Fruit fly (Drosophila melanogaster) whole organism, embryonic: Measurements from ENCODE around the gene atl.

Experiments used
- BEAF-32 ChIP-seq: fragments of 200-800 bp; sonication (Bioruptor generic); optimal IDR thresholded peaks from 3 replicates; lab custom pipeline; 2017; ENCODE audit warnings: missing biosample characterization, missing genetic modification characterization, mild to moderate bottlenecking, moderate library complexity, missing genetic modification reagents
- Blimp-1 ChIP-seq: fragments of 200-800 bp; sonication (Bioruptor generic); optimal IDR thresholded peaks from 3 replicates; lab custom pipeline; 2018; ENCODE audit warnings: missing biosample characterization, missing genetic modification characterization, mild to moderate bottlenecking, moderate library complexity, missing genetic modification reagents
- CG10274 ChIP-seq: fragments of 200-800 bp; sonication (Bioruptor generic); optimal IDR thresholded peaks from 3 replicates; lab custom pipeline; 2017; ENCODE audit warnings: missing biosample characterization, mild to moderate bottlenecking, missing genetic modification characterization
- CG12071 ChIP-seq: fragments of 200-800 bp; sonication (Bioruptor generic); optimal IDR thresholded peaks from 3 replicates; lab custom pipeline; 2018; ENCODE audit warnings: missing biosample characterization, mild to moderate bottlenecking, missing genetic modification characterization
- CG18262 ChIP-seq: fragments of 200-800 bp; optimal IDR thresholded peaks from 3 replicates; lab custom pipeline; 2019; ENCODE audit warnings: missing biosample characterization, mild to moderate bottlenecking, missing genetic modification characterization, moderate library complexity
- CG4820 ChIP-seq: fragments of 200-800 bp; sonication (Bioruptor generic); optimal IDR thresholded peaks from 3 replicates; lab custom pipeline; 2016; ENCODE audit warnings: missing biosample characterization, missing genetic modification characterization
- CG9727 ChIP-seq: fragments of 200-800 bp; sonication (Bioruptor generic); optimal IDR thresholded peaks from 3 replicates; lab custom pipeline; 2017; ENCODE audit warnings: missing biosample characterization, mild to moderate bottlenecking, missing genetic modification characterization
- Dll ChIP-seq: fragments of 200-800 bp; sonication (Bioruptor generic); IDR thresholded peaks from 4 replicates; pipeline ENCODE4 v1.3.6; 2022; ENCODE audit warnings: missing biosample characterization, missing genetic modification characterization; ENCODE audit not compliant: partially characterized antibody
- Scr ChIP-seq: fragments of 200-800 bp; sonication (Bioruptor generic); IDR thresholded peaks from 2 replicates; pipeline ENCODE4 v1.3.6; 2022; ENCODE audit warnings: missing biosample characterization, missing genetic modification characterization; ENCODE audit not compliant: partially characterized antibody
- Sin3A ChIP-seq: fragments of >200 bp; optimal IDR thresholded peaks from 2 replicates; lab custom pipeline; 2018
- h ChIP-seq: fragments of >200 bp; optimal IDR thresholded peaks from 2 replicates; lab custom pipeline; 2017
- ken ChIP-seq: fragments of 200-800 bp; sonication (Bioruptor generic); IDR thresholded peaks from 3 replicates; pipeline ENCODE4 v1.3.6; 2022; ENCODE audit warnings: missing biosample characterization, missing genetic modification characterization
- pfk ChIP-seq: fragments of 200-800 bp; sonication (Bioruptor generic); optimal IDR thresholded peaks from 2 replicates; lab custom pipeline; 2018; ENCODE audit warnings: missing biosample characterization, mild to moderate bottlenecking, missing genetic modification characterization, moderate library complexity

DNA sequence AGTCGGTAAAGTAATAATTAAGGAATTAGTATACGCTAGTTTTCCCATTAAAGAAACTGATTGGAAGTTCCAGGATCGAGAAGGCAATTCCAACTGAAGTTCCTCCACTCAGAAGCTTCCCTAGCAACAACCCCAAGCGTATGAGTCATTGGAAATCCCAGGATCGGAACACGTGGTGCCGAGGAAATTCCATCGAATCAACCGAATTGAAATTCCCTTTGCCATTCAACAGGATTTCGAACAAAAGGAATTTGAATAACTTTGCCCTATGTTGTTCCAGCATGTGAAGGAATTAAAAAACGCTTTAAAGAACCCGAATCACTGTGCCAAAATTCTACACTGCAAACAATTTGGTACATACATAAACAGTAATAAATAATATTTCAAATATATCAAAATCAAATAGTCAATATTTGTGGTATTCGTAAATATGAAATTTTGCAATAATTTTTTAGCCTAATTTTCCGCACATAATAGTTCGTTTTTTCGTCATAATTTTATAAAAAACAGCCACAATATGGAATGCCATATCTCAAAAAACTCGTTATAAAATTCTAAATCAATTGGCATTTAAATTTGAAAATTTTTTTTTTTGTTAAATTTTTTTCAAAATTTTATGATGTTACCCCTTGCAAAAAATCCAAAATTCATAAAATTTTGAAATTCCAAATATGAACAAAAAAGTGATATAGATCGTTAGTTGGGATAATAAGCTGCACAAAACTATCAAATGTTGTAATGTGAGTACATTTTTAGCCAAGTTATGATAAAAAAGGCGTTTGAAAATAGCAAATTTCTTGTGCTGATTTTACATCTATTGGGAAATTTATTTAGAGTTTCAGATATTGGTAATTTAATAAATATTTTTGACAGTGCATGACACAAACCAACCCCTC is 45.2 kb upstream of the atl start:
- no peak for TF ChIP-seq Sin3A (lab: Kevin White, UChicago)
- TF ChIP-seq BEAF-32 (GFP tag; lab: Kevin White, UChicago), result no peak
- no peak for TF ChIP-seq ken (GFP tag; lab: Robert Waterston, UW)
- TF ChIP-seq Dll, result no peak
- TF ChIP-seq CG18262 (tag; lab: Kevin White, UChicago), result peak; percentile 80
- no peak for TF ChIP-seq pfk (GFP tag; lab: Kevin White, UChicago)
- TF ChIP-seq Scr (GFP tag; lab: Robert Waterston, UW), result no peak
- TF ChIP-seq CG4820, result no peak
- no peak for TF ChIP-seq CG12071 (GFP tag; lab: Kevin White, UChicago)
- TF ChIP-seq h (lab: Kevin White, UChicago), result no peak
- TF ChIP-seq CG9727 (GFP tag; lab: Kevin White, UChicago), result peak; percentile 76
- peak; percentile 55 for TF ChIP-seq Blimp-1 (GFP tag; lab: Kevin White, UChicago)
- TF ChIP-seq CG10274, result no peak
